Worm (Caenorhabditis elegans) whole organism, L1 larva: Measurements from ENCODE around the gene nhr-182.

ENCODE experiments used
- fkh-4 ChIP-seq: sonication (generic microtip); optimal IDR thresholded peaks from 2 replicates; lab custom pipeline; 2016; ENCODE audit warnings: missing compliant biosample characterization, missing genetic modification characterization, borderline replicate concordance
- fos-1 ChIP-seq: fragments of 150-350 bp; optimal IDR thresholded peaks from 2 replicates; lab custom pipeline; 2014; ENCODE audit warnings: missing biosample characterization, missing genetic modification characterization
- jun-1 ChIP-seq: fragments of 150-350 bp; optimal IDR thresholded peaks from 2 replicates; lab custom pipeline; 2014; ENCODE audit warnings: missing biosample characterization, missing genetic modification reagents, missing genetic modification characterization
- lin-13 ChIP-seq: fragments of 150-350 bp; optimal IDR thresholded peaks from 2 replicates; lab custom pipeline; 2014; ENCODE audit warnings: missing biosample characterization, missing genetic modification reagents, missing genetic modification characterization
- nhr-11 ChIP-seq: fragments of 150-350 bp; optimal IDR thresholded peaks from 2 replicates; lab custom pipeline; 2014; ENCODE audit warnings: missing biosample characterization, missing genetic modification characterization
- unc-86 ChIP-seq: sonication (generic microtip); optimal IDR thresholded peaks from 2 replicates; lab custom pipeline; 2016; ENCODE audit warnings: missing genetic modification characterization, missing compliant biosample characterization
- zag-1 ChIP-seq: fragments of 150-350 bp; optimal IDR thresholded peaks from 2 replicates; lab custom pipeline; 2014; ENCODE audit warnings: missing biosample characterization, missing genetic modification characterization
- ztf-4 ChIP-seq: fragments of 150-350 bp; optimal IDR thresholded peaks from 2 replicates; lab custom pipeline; 2014; ENCODE audit warnings: missing biosample characterization, missing genetic modification characterization

DNA sequence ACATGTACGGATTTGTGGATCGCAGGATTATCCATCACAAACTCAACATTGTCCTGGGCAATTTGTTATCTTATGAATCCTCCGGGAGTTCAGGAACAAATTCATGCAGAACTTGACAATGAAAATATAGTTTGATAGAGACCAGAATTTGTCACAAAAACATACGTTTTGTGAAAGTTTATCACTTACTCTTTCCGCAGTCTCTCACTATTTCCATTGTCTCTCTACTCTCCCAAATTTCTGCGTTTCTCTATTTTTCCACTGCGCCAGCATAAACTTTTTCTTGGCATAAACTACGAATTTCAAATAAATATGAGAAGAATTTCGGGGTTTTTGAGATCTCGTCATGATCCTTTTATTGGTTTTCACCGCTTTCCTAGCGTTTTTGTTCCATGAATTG, 17.1 kb downstream of the nhr-182 start, which contains the start of gene cyp-33C3:
- TF ChIP-seq nhr-11 (no peak), fos-1 (tag; lab: Kevin White, UChicago) (no peak), lin-13 (GFP tag; lab: Kevin White, UChicago) (no peak), jun-1 (tag; lab: Kevin White, UChicago) (no peak), ztf-4 (tag; lab: Kevin White, UChicago) (no peak), unc-86 (tag; lab: Kevin White, UChicago) (no peak), zag-1 (no peak), fkh-4 (tag; lab: Kevin White, UChicago) (no peak)
